Fruit fly (Drosophila melanogaster) whole organism, embryonic: ENCODE measurements around the gene Cpr78Cb.

Experiments
- Adf1 ChIP-seq: fragments of 200-800 bp; sonication (Bioruptor generic); IDR thresholded peaks from 2 replicates; pipeline ENCODE4 v1.3.6; 2022; ENCODE audit warnings: missing biosample characterization, missing genetic modification characterization
- Bdp1 ChIP-seq: fragments of 200-800 bp; sonication (Bioruptor generic); optimal IDR thresholded peaks from 3 replicates; lab custom pipeline; 2016; ENCODE audit warnings: missing biosample characterization, missing genetic modification characterization
- Bgb ChIP-seq: fragments of 200-800 bp; sonication (Bioruptor generic); IDR thresholded peaks from 2 replicates; pipeline ENCODE4 v1.3.6; 2022; ENCODE audit warnings: missing biosample characterization, missing genetic modification characterization; ENCODE audit not compliant: partially characterized antibody
- Blimp-1 ChIP-seq: fragments of 200-800 bp; sonication (Bioruptor generic); optimal IDR thresholded peaks from 3 replicates; lab custom pipeline; 2018; ENCODE audit warnings: missing biosample characterization, missing genetic modification characterization, mild to moderate bottlenecking, moderate library complexity, missing genetic modification reagents
- Bteb2 ChIP-seq: fragments of 200-800 bp; sonication (Bioruptor generic); optimal IDR thresholded peaks from 2 replicates; lab custom pipeline; 2016; ENCODE audit warnings: missing biosample characterization, missing genetic modification characterization
- CG10565 ChIP-seq: fragments of 200-800 bp; sonication (Bioruptor generic); optimal IDR thresholded peaks from 3 replicates; lab custom pipeline; 2016; ENCODE audit warnings: missing biosample characterization, mild to moderate bottlenecking, missing genetic modification characterization
- CG12391 ChIP-seq: fragments of 200-800 bp; sonication (Bioruptor generic); optimal IDR thresholded peaks from 3 replicates; lab custom pipeline; 2018; ENCODE audit warnings: missing biosample characterization, mild to moderate bottlenecking, missing genetic modification characterization, moderate library complexity
- CG14710 ChIP-seq: fragments of 200-800 bp; sonication (Bioruptor generic); optimal IDR thresholded peaks from 3 replicates; lab custom pipeline; 2019; ENCODE audit warnings: missing biosample characterization, mild to moderate bottlenecking, missing genetic modification characterization, moderate library complexity
- CG15696 ChIP-seq: fragments of 200-800 bp; sonication (Bioruptor generic); optimal IDR thresholded peaks from 2 replicates; lab custom pipeline; 2019; ENCODE audit warnings: missing biosample characterization, mild to moderate bottlenecking, missing genetic modification characterization, moderate library complexity
- CG17385 ChIP-seq: fragments of 200-800 bp; sonication (Bioruptor generic); optimal IDR thresholded peaks from 3 replicates; lab custom pipeline; 2018; ENCODE audit warnings: missing biosample characterization, mild to moderate bottlenecking, missing genetic modification characterization
- CG2199 ChIP-seq: fragments of 200-800 bp; sonication (Bioruptor generic); IDR thresholded peaks from 3 replicates; pipeline ENCODE4 v1.3.6; 2022; ENCODE audit warnings: missing biosample characterization, missing genetic modification characterization
- CG30020 ChIP-seq: fragments of 200-800 bp; optimal IDR thresholded peaks from 2 replicates; lab custom pipeline; 2019; ENCODE audit warnings: missing biosample characterization, mild to moderate bottlenecking, missing genetic modification characterization, moderate library complexity
- CG3065 ChIP-seq: fragments of 200-800 bp; sonication (Bioruptor generic); optimal IDR thresholded peaks from 2 replicates; lab custom pipeline; 2016; ENCODE audit warnings: missing biosample characterization, missing genetic modification characterization
- CG3163 ChIP-seq: fragments of 200-800 bp; sonication (Bioruptor generic); optimal IDR thresholded peaks from 3 replicates; lab custom pipeline; 2016; ENCODE audit warnings: missing biosample characterization, missing genetic modification characterization
- CG3838 ChIP-seq: fragments of 200-800 bp; sonication (Bioruptor generic); optimal IDR thresholded peaks from 3 replicates; lab custom pipeline; 2016; ENCODE audit warnings: missing biosample characterization, missing genetic modification characterization
- CG4328 ChIP-seq: fragments of 200-800 bp; sonication (Bioruptor generic); optimal IDR thresholded peaks from 3 replicates; lab custom pipeline; 2017; ENCODE audit warnings: missing biosample characterization, missing genetic modification reagents, missing genetic modification characterization
- CG4820 ChIP-seq: fragments of 200-800 bp; sonication (Bioruptor generic); optimal IDR thresholded peaks from 3 replicates; lab custom pipeline; 2016; ENCODE audit warnings: missing biosample characterization, missing genetic modification characterization
- CG5245 ChIP-seq: fragments of 200-800 bp; sonication (Bioruptor generic); optimal IDR thresholded peaks from 3 replicates; lab custom pipeline; 2016; ENCODE audit warnings: missing biosample characterization, missing genetic modification characterization
- CG6683 ChIP-seq: fragments of 200-800 bp; sonication (Bioruptor generic); optimal IDR thresholded peaks from 2 replicates; lab custom pipeline; 2017; ENCODE audit warnings: missing biosample characterization, mild to moderate bottlenecking, missing genetic modification characterization, missing genetic modification reagents
- CG7963 ChIP-seq: fragments of 200-800 bp; sonication (Bioruptor generic); IDR thresholded peaks from 3 replicates; pipeline ENCODE4 v1.3.6; 2022; ENCODE audit warnings: missing biosample characterization, missing genetic modification characterization; ENCODE audit not compliant: partially characterized antibody
- CG8290 ChIP-seq, 3 experiments: fragments of 200-800 bp; sonication (Bioruptor generic); optimal IDR thresholded peaks; 2 replicates each; lab custom pipeline; 2016 to 2019; ENCODE audit warnings: missing biosample characterization in 3 of 3, missing genetic modification characterization in 3 of 3, mild to moderate bottlenecking in 2 of 3, moderate library complexity in 1 of 3
- Chrac-16 ChIP-seq: fragments of 200-800 bp; sonication (Bioruptor generic); optimal IDR thresholded peaks from 3 replicates; lab custom pipeline; 2016; ENCODE audit warnings: missing biosample characterization, missing genetic modification characterization
- Doc3 ChIP-seq: fragments of 200-800 bp; sonication (Bioruptor generic); IDR thresholded peaks from 3 replicates; pipeline ENCODE4 v1.3.6; 2022; ENCODE audit warnings: missing biosample characterization, missing genetic modification characterization; ENCODE audit not compliant: partially characterized antibody
- Ets65A ChIP-seq: fragments of 200-800 bp; sonication (Bioruptor generic); peaks from one replicate; lab custom pipeline; 2016; ENCODE audit warnings: missing biosample characterization, missing genetic modification characterization
- HLHmδ ChIP-seq: fragments of 200-800 bp; sonication (Bioruptor generic); optimal IDR thresholded peaks from 2 replicates; lab custom pipeline; 2018; ENCODE audit warnings: missing biosample characterization, mild to moderate bottlenecking, missing genetic modification characterization, moderate library complexity
- Kr ChIP-seq: fragments of 200-800 bp; sonication (Bioruptor generic); optimal IDR thresholded peaks from 2 replicates; lab custom pipeline; 2017; ENCODE audit warnings: missing biosample characterization, mild to moderate bottlenecking, missing genetic modification characterization
- Lim3 ChIP-seq: fragments of 200-800 bp; sonication (Bioruptor generic); IDR thresholded peaks from 2 replicates; pipeline ENCODE4 v1.3.6; 2022; ENCODE audit warnings: missing biosample characterization, missing genetic modification characterization
- Nf-YA ChIP-seq: fragments of 200-800 bp; sonication (Bioruptor generic); IDR thresholded peaks from 2 replicates; pipeline ENCODE4 v1.3.6; 2022; ENCODE audit warnings: missing biosample characterization, missing genetic modification characterization
- Oli ChIP-seq: fragments of 200-800 bp; sonication (Bioruptor generic); optimal IDR thresholded peaks from 2 replicates; lab custom pipeline; 2018; ENCODE audit warnings: missing biosample characterization, mild to moderate bottlenecking, missing genetic modification characterization, moderate library complexity
- Optix ChIP-seq: fragments of 200-800 bp; sonication (Bioruptor generic); IDR thresholded peaks from 3 replicates; pipeline ENCODE4 v1.3.6; 2022; ENCODE audit warnings: missing biosample characterization, missing genetic modification characterization
- Spps ChIP-seq: fragments of 200-800 bp; sonication (Bioruptor generic); optimal IDR thresholded peaks from 2 replicates; lab custom pipeline; 2018; ENCODE audit warnings: missing biosample characterization, mild to moderate bottlenecking, missing genetic modification characterization
- ase ChIP-seq: fragments of 200-800 bp; sonication (Bioruptor generic); IDR thresholded peaks from 3 replicates; pipeline ENCODE4 v1.3.6; 2022; ENCODE audit warnings: missing biosample characterization, missing genetic modification characterization
- cg ChIP-seq: fragments of 200-800 bp; sonication (Bioruptor generic); optimal IDR thresholded peaks from 3 replicates; lab custom pipeline; 2019; ENCODE audit warnings: missing biosample characterization, mild to moderate bottlenecking, missing genetic modification characterization, moderate library complexity
- chinmo ChIP-seq: fragments of 200-800 bp; sonication (Bioruptor generic); IDR thresholded peaks from 4 replicates; pipeline ENCODE4 v1.3.6; 2022; ENCODE audit warnings: missing biosample characterization, missing genetic modification characterization; ENCODE audit not compliant: partially characterized antibody
- croc ChIP-seq: fragments of 200-800 bp; sonication (Bioruptor generic); conservative IDR thresholded peaks from 3 replicates; pipeline ENCODE4 v1.3.6; 2022; ENCODE audit warnings: missing biosample characterization, missing genetic modification characterization
- crol ChIP-seq: fragments of 200-800 bp; sonication (Bioruptor generic); IDR thresholded peaks from 2 replicates; pipeline ENCODE4 v1.3.6; 2022; ENCODE audit warnings: missing biosample characterization, missing genetic modification characterization
- disco-r ChIP-seq: fragments of 200-800 bp; sonication (Bioruptor generic); optimal IDR thresholded peaks from 2 replicates; lab custom pipeline; 2016; ENCODE audit warnings: missing biosample characterization, missing genetic modification characterization
- dm ChIP-seq: fragments of 200-800 bp; sonication (Bioruptor generic); optimal IDR thresholded peaks from 3 replicates; lab custom pipeline; 2016; ENCODE audit warnings: missing biosample characterization, missing genetic modification characterization
- gem ChIP-seq: fragments of 200-800 bp; sonication (Bioruptor generic); optimal IDR thresholded peaks from 2 replicates; lab custom pipeline; 2019; ENCODE audit warnings: missing biosample characterization, mild to moderate bottlenecking, missing genetic modification characterization, moderate library complexity
- h ChIP-seq: fragments of >200 bp; optimal IDR thresholded peaks from 2 replicates; lab custom pipeline; 2017
- luna ChIP-seq: fragments of 200-800 bp; sonication (Bioruptor generic); optimal IDR thresholded peaks from 2 replicates; lab custom pipeline; 2016; ENCODE audit warnings: missing biosample characterization, missing genetic modification characterization
- odd ChIP-seq: fragments of 200-800 bp; sonication (Bioruptor generic); optimal IDR thresholded peaks from 2 replicates; lab custom pipeline; 2017; ENCODE audit warnings: missing biosample characterization, mild to moderate bottlenecking, missing genetic modification characterization
- salm ChIP-seq: fragments of 200-800 bp; sonication (Bioruptor generic); optimal IDR thresholded peaks from 2 replicates; lab custom pipeline; 2018; ENCODE audit warnings: missing biosample characterization, mild to moderate bottlenecking, missing genetic modification characterization
- seq ChIP-seq: fragments of 200-800 bp; sonication (Bioruptor generic); IDR thresholded peaks from 2 replicates; pipeline ENCODE4 v1.3.6; 2022; ENCODE audit warnings: missing biosample characterization, missing genetic modification characterization
- slbo ChIP-seq: fragments of 200-800 bp; sonication (Bioruptor generic); IDR thresholded peaks from 2 replicates; pipeline ENCODE4 v1.3.6; 2022; ENCODE audit warnings: missing biosample characterization, missing genetic modification characterization
- sob ChIP-seq: fragments of 200-800 bp; sonication (Bioruptor generic); IDR thresholded peaks from 2 replicates; pipeline ENCODE4 v1.3.6; 2022; ENCODE audit warnings: missing biosample characterization, missing genetic modification characterization
- stc ChIP-seq: fragments of 200-800 bp; sonication (Bioruptor generic); IDR thresholded peaks from 2 replicates; pipeline ENCODE4 v1.3.6; 2022; ENCODE audit warnings: missing biosample characterization, missing genetic modification characterization
- vfl ChIP-seq: fragments of 200-800 bp; sonication (Bioruptor generic); optimal IDR thresholded peaks from 2 replicates; lab custom pipeline; 2016; ENCODE audit warnings: missing biosample characterization, missing genetic modification characterization

Gene Cpr78Cb

dm6 chr3L:21276296-21277257, 17.7 kb upstream of the Cpr78Cb start (continued):
- peak; percentile 24; the same call in 1 of the 3 replicates for TF ChIP-seq croc
- no peak for TF ChIP-seq CG10565
- 0 out of 2 replicates have a peak, but pooled peaks have one; percentile 14 for TF ChIP-seq stc (GFP tag; lab: Robert Waterston, UW)
- peak; percentile 54 for TF ChIP-seq disco-r (GFP tag; lab: Kevin White, UChicago)
- TF ChIP-seq seq (GFP tag; lab: Robert Waterston, UW), result 0 out of 2 replicates have a peak, but pooled peaks have one; percentile 11
- peak; percentile 71 for TF ChIP-seq CG14710 (tag; lab: Kevin White, UChicago)
- TF ChIP-seq Oli (tag; lab: Kevin White, UChicago), result peak; percentile 78
- 0 out of 4 replicates have a peak, but pooled peaks have one; percentile 39 for TF ChIP-seq chinmo (GFP tag; lab: Robert Waterston, UW)
- peak; percentile 40 for TF ChIP-seq CG4820 (GFP tag; lab: Kevin White, UChicago)
- 0 out of 3 replicates have a peak, but pooled peaks have one; percentile 10 for TF ChIP-seq ase (GFP tag; lab: Robert Waterston, UW)
- TF ChIP-seq crol (GFP tag; lab: Robert Waterston, UW), result peak; percentile 96
- TF ChIP-seq CG3065 (GFP tag; lab: Kevin White, UChicago), result no peak
- TF ChIP-seq vfl (GFP tag; lab: Kevin White, UChicago), result peak; percentile 0
- TF ChIP-seq Kr (GFP tag; lab: Kevin White, UChicago), result no peak
- TF ChIP-seq Blimp-1 (GFP tag; lab: Kevin White, UChicago), result peak; percentile 58
- no peak for TF ChIP-seq CG5245 (GFP tag; lab: Kevin White, UChicago)
- peak; percentile 63 for TF ChIP-seq CG17385
- TF ChIP-seq Chrac-16 (GFP tag; lab: Kevin White, UChicago), result peak; percentile 52
- no peak for TF ChIP-seq dm (GFP tag; lab: Kevin White, UChicago)
- peak; percentile 21 for TF ChIP-seq CG30020
- no peak for TF ChIP-seq HLHmδ (GFP tag; lab: Kevin White, UChicago)
- TF ChIP-seq odd (GFP tag; lab: Kevin White, UChicago), result peak; percentile 39
- no peak for TF ChIP-seq Optix (GFP tag; lab: Robert Waterston, UW)
- peak; percentile 87 for TF ChIP-seq CG3163 (GFP tag; lab: Kevin White, UChicago)
- no peak for TF ChIP-seq Adf1 (GFP tag; lab: Robert Waterston, UW)
- peak; percentile 18 for TF ChIP-seq CG8290 (GFP tag; optimal IDR thresholded peaks at IDR 0.05; lab: Kevin White, UChicago)
- TF ChIP-seq CG8290 (tag; optimal IDR thresholded peaks at IDR 0.05; lab: Kevin White, UChicago), result peak in 1 of 2 experiments; percentile 12
- no peak for TF ChIP-seq Nf-YA (GFP tag; lab: Robert Waterston, UW)
- peak; percentile 27 for TF ChIP-seq Spps (tag; lab: Kevin White, UChicago)
- TF ChIP-seq CG7963 (GFP tag; lab: Robert Waterston, UW), result no peak
- TF ChIP-seq cg (GFP tag; lab: Kevin White, UChicago), result no peak
- no peak for TF ChIP-seq Doc3
- peak; percentile 29; the same call in 1 of the 2 replicates for TF ChIP-seq Bgb (GFP tag; lab: Robert Waterston, UW)
- peak; percentile 5 for TF ChIP-seq Bdp1 (GFP tag; lab: Kevin White, UChicago)
- peak; percentile 44 for TF ChIP-seq CG3838
- peak; percentile 72 for TF ChIP-seq CG12391 (tag; lab: Kevin White, UChicago)
- no peak for TF ChIP-seq CG4328 (GFP tag; lab: Kevin White, UChicago)
- peak; percentile 90 for TF ChIP-seq Ets65A
- no peak for TF ChIP-seq sob (GFP tag; lab: Robert Waterston, UW)
- TF ChIP-seq gem (tag; lab: Kevin White, UChicago), result peak; percentile 83
- TF ChIP-seq Bteb2 (GFP tag; lab: Kevin White, UChicago), result peak; percentile 61
- TF ChIP-seq CG15696 (tag; lab: Kevin White, UChicago), result peak; percentile 69
- no peak for TF ChIP-seq luna (GFP tag; lab: Kevin White, UChicago)
- TF ChIP-seq slbo (GFP tag; lab: Robert Waterston, UW), result peak; percentile 38
- peak; percentile 45; the same call in 1 of the 3 replicates for TF ChIP-seq CG2199
- no peak for TF ChIP-seq h
- no peak for TF ChIP-seq CG6683 (GFP tag; lab: Kevin White, UChicago)
- TF ChIP-seq salm (tag; lab: Kevin White, UChicago), result no peak
- TF ChIP-seq Lim3, result no peak
